Worm (Caenorhabditis elegans) whole organism, midembryonic: ENCODE measurements around the gene F53C11.4.

Source experiments
- T22C8.4 ChIP-seq: fragments of 200-800 bp; sonication (Bioruptor generic); IDR thresholded peaks from 2 replicates; pipeline ENCODE4 v1.3.6; 2022; ENCODE audit warnings: missing genetic modification characterization, missing compliant biosample characterization
- cog-1 ChIP-seq: sonication (generic microtip); optimal IDR thresholded peaks from 2 replicates; lab custom pipeline; 2016; ENCODE audit warnings: missing genetic modification characterization, missing compliant biosample characterization
- med-1 ChIP-seq: sonication (generic microtip); optimal IDR thresholded peaks from 2 replicates; lab custom pipeline; 2017; ENCODE audit warnings: missing genetic modification characterization, mild to moderate bottlenecking, missing compliant biosample characterization, antibody characterized with exemption, missing genetic modification reagents; ENCODE audit not compliant: insufficient read depth
- ref-1 ChIP-seq: fragments of 200-800 bp; sonication (Bioruptor generic); conservative IDR thresholded peaks from 2 replicates; pipeline ENCODE4 v1.3.6; 2022; ENCODE audit warnings: missing genetic modification reagents, missing genetic modification characterization, missing compliant biosample characterization

DNA sequence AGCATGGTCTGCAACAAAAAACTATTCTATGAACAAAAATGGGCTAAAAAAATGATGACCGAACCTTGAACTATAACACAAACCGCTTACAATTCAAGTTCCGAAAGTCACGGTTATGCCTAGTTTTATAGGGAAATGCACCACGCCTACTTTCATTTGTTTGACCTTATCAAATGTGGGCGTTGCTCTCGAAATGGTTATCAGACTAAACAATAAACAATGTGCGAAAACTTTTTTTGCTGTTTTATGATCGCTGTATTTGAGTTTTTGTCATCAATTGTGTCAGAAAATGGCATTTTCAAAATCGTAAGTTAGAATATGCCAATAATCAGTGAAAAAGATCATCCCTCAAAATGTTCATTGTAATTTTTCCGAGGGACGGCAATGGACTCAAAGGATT lies 51.0 kb downstream of the F53C11.4 start, which contains the start of gene F35E12.6:
- TF ChIP-seq T22C8.4: no peak
- TF ChIP-seq cog-1: no peak
- no peak for TF ChIP-seq med-1 (GFP tag; lab: Kevin White, UChicago)
- no peak for TF ChIP-seq ref-1 (GFP tag; lab: Robert Waterston, UW)
